Fruit fly (Drosophila melanogaster) whole organism, embryonic: ENCODE data around the gene sau.

Experiments
- Atf6 ChIP-seq: fragments of 200-800 bp; sonication (Bioruptor generic); IDR thresholded peaks from 2 replicates; pipeline ENCODE4 v1.3.6; 2022; ENCODE audit warnings: missing biosample characterization, missing genetic modification characterization
- CG10543 ChIP-seq: fragments of 200-800 bp; sonication (Bioruptor generic); optimal IDR thresholded peaks from 3 replicates; lab custom pipeline; 2017; ENCODE audit warnings: missing biosample characterization, mild to moderate bottlenecking, missing genetic modification characterization, moderate library complexity
- CG14667 ChIP-seq: fragments of 200-800 bp; sonication (Bioruptor generic); IDR thresholded peaks from 2 replicates; pipeline ENCODE4 v1.3.6; 2022; ENCODE audit warnings: missing biosample characterization, missing genetic modification characterization
- CG16815 ChIP-seq: fragments of 200-800 bp; sonication (Bioruptor generic); optimal IDR thresholded peaks from 3 replicates; lab custom pipeline; 2017; ENCODE audit warnings: missing biosample characterization, mild to moderate bottlenecking, missing genetic modification characterization
- CG16863 ChIP-seq: fragments of 200-800 bp; sonication (Bioruptor generic); optimal IDR thresholded peaks from 3 replicates; lab custom pipeline; 2016; ENCODE audit warnings: missing biosample characterization, missing genetic modification characterization
- CG17385 ChIP-seq: fragments of 200-800 bp; sonication (Bioruptor generic); optimal IDR thresholded peaks from 3 replicates; lab custom pipeline; 2018; ENCODE audit warnings: missing biosample characterization, mild to moderate bottlenecking, missing genetic modification characterization
- CG17612 ChIP-seq: fragments of 200-800 bp; sonication (Bioruptor generic); IDR thresholded peaks from 2 replicates; pipeline ENCODE4 v1.3.6; 2022; ENCODE audit warnings: missing biosample characterization, missing genetic modification characterization
- CG1792 ChIP-seq: fragments of 200-800 bp; sonication (Bioruptor generic); optimal IDR thresholded peaks from 2 replicates; lab custom pipeline; 2016; ENCODE audit warnings: missing biosample characterization, missing genetic modification characterization
- CG18262 ChIP-seq: fragments of 200-800 bp; optimal IDR thresholded peaks from 3 replicates; lab custom pipeline; 2019; ENCODE audit warnings: missing biosample characterization, mild to moderate bottlenecking, missing genetic modification characterization, moderate library complexity
- CG18619 ChIP-seq: fragments of 200-800 bp; sonication (Bioruptor generic); optimal IDR thresholded peaks from 3 replicates; lab custom pipeline; 2017; ENCODE audit warnings: missing biosample characterization, mild to moderate bottlenecking, missing genetic modification characterization
- CG2129 ChIP-seq: fragments of 200-800 bp; sonication (Bioruptor generic); IDR thresholded peaks from 2 replicates; pipeline ENCODE4 v1.3.6; 2022; ENCODE audit warnings: missing biosample characterization, missing genetic modification characterization; ENCODE audit not compliant: partially characterized antibody
- CG2202 ChIP-seq: fragments of 200-800 bp; sonication (Bioruptor generic); optimal IDR thresholded peaks from 2 replicates; lab custom pipeline; 2018; ENCODE audit warnings: missing biosample characterization, mild to moderate bottlenecking, missing genetic modification characterization
- CG30431 ChIP-seq: fragments of 200-800 bp; sonication (Bioruptor generic); optimal IDR thresholded peaks from 2 replicates; lab custom pipeline; 2017; ENCODE audit warnings: missing biosample characterization, missing genetic modification characterization
- CG3281 ChIP-seq: fragments of 200-800 bp; sonication (Bioruptor generic); optimal IDR thresholded peaks from 3 replicates; lab custom pipeline; 2017; ENCODE audit warnings: missing biosample characterization, mild to moderate bottlenecking, missing genetic modification characterization
- CG3995 ChIP-seq: fragments of 200-800 bp; sonication (Bioruptor generic); optimal IDR thresholded peaks from 3 replicates; lab custom pipeline; 2016; ENCODE audit warnings: missing biosample characterization, missing genetic modification characterization
- CG42726 ChIP-seq: fragments of 200-800 bp; sonication (Bioruptor generic); IDR thresholded peaks from 2 replicates; pipeline ENCODE4 v1.3.6; 2022; ENCODE audit warnings: missing biosample characterization, missing genetic modification characterization; ENCODE audit not compliant: partially characterized antibody
- CG4360 ChIP-seq: fragments of 200-800 bp; sonication (Bioruptor generic); IDR thresholded peaks from 2 replicates; pipeline ENCODE4 v1.3.6; 2022; ENCODE audit warnings: missing biosample characterization, missing genetic modification characterization
- CG4617 ChIP-seq: fragments of 200-800 bp; sonication (Bioruptor generic); optimal IDR thresholded peaks from 3 replicates; lab custom pipeline; 2016; ENCODE audit warnings: missing biosample characterization, missing genetic modification characterization, borderline replicate concordance
- CG4820 ChIP-seq: fragments of 200-800 bp; sonication (Bioruptor generic); optimal IDR thresholded peaks from 3 replicates; lab custom pipeline; 2016; ENCODE audit warnings: missing biosample characterization, missing genetic modification characterization
- CG5245 ChIP-seq: fragments of 200-800 bp; sonication (Bioruptor generic); optimal IDR thresholded peaks from 3 replicates; lab custom pipeline; 2016; ENCODE audit warnings: missing biosample characterization, missing genetic modification characterization
- CG7372 ChIP-seq: fragments of 200-800 bp; sonication (Bioruptor generic); IDR thresholded peaks from 2 replicates; pipeline ENCODE4 v1.3.6; 2022; ENCODE audit warnings: missing biosample characterization, missing genetic modification characterization
- CG8089 ChIP-seq: fragments of 200-800 bp; sonication (Bioruptor generic); optimal IDR thresholded peaks from 3 replicates; lab custom pipeline; 2016; ENCODE audit warnings: missing biosample characterization, missing genetic modification characterization
- CG8290 ChIP-seq, 3 experiments: fragments of 200-800 bp; sonication (Bioruptor generic); optimal IDR thresholded peaks; 2 replicates each; lab custom pipeline; 2016 to 2019; ENCODE audit warnings: missing biosample characterization in 3 of 3, missing genetic modification characterization in 3 of 3, mild to moderate bottlenecking in 2 of 3, moderate library complexity in 1 of 3
- E2f1 ChIP-seq: fragments of 200-800 bp; sonication (Bioruptor generic); IDR thresholded peaks from 2 replicates; pipeline ENCODE4 v1.3.6; 2022; ENCODE audit warnings: missing biosample characterization, missing genetic modification characterization
- Ets65A ChIP-seq: fragments of 200-800 bp; sonication (Bioruptor generic); peaks from one replicate; lab custom pipeline; 2016; ENCODE audit warnings: missing biosample characterization, missing genetic modification characterization
- Fer2 ChIP-seq: fragments of 200-800 bp; sonication (Bioruptor generic); optimal IDR thresholded peaks from 2 replicates; lab custom pipeline; 2018; ENCODE audit warnings: missing biosample characterization, mild to moderate bottlenecking, missing genetic modification characterization, moderate library complexity
- Gug ChIP-seq: fragments of 200-800 bp; sonication (Bioruptor generic); IDR thresholded peaks from 4 replicates; pipeline ENCODE4 v1.3.6; 2022; ENCODE audit warnings: missing biosample characterization, missing genetic modification characterization
- Hand ChIP-seq: fragments of 200-800 bp; sonication (Bioruptor generic); optimal IDR thresholded peaks from 2 replicates; lab custom pipeline; 2017; ENCODE audit warnings: mild to moderate bottlenecking, missing biosample characterization, missing genetic modification reagents, missing genetic modification characterization
- Mrtf ChIP-seq: fragments of 200-800 bp; sonication (Bioruptor generic); IDR thresholded peaks from 3 replicates; pipeline ENCODE4 v1.3.6; 2022; ENCODE audit warnings: missing biosample characterization, missing genetic modification characterization
- Ssrp ChIP-seq: fragments of 200-800 bp; sonication (Bioruptor generic); optimal IDR thresholded peaks from 2 replicates; lab custom pipeline; 2018; ENCODE audit warnings: missing biosample characterization, mild to moderate bottlenecking, missing genetic modification characterization, moderate library complexity
- TFAM ChIP-seq: fragments of 200-800 bp; sonication (Bioruptor generic); optimal IDR thresholded peaks from 2 replicates; lab custom pipeline; 2017; ENCODE audit warnings: missing biosample characterization, missing genetic modification characterization, inconsistent platforms
- Trl ChIP-seq, 3 experiments: fragments of >200 bp in 2 of 3; fragments of 200-800 bp in 1 of 3; sonication (Bioruptor generic) in 1 of 3; optimal IDR thresholded peaks; 2 replicates in 1 of 3; 3 replicates in 2 of 3; lab custom pipeline; 2016 to 2017; ENCODE audit warnings: missing biosample characterization in 1 of 3, missing genetic modification characterization in 1 of 3
- aop ChIP-seq: fragments of 200-800 bp; sonication (Bioruptor generic); IDR thresholded peaks from 2 replicates; pipeline ENCODE4 v1.3.6; 2022; ENCODE audit warnings: missing biosample characterization, missing genetic modification characterization
- ara ChIP-seq: fragments of 200-800 bp; sonication (Bioruptor generic); IDR thresholded peaks from 2 replicates; pipeline ENCODE4 v1.3.6; 2022; ENCODE audit warnings: missing biosample characterization, missing genetic modification characterization
- btn ChIP-seq: fragments of 200-800 bp; sonication (Bioruptor generic); optimal IDR thresholded peaks from 2 replicates; lab custom pipeline; 2016; ENCODE audit warnings: missing biosample characterization, missing genetic modification characterization
- ci ChIP-seq: fragments of 200-800 bp; sonication (Bioruptor generic); IDR thresholded peaks from 3 replicates; pipeline ENCODE4 v1.3.6; 2022; ENCODE audit warnings: missing biosample characterization, missing genetic modification characterization
- crol ChIP-seq: fragments of 200-800 bp; sonication (Bioruptor generic); IDR thresholded peaks from 2 replicates; pipeline ENCODE4 v1.3.6; 2022; ENCODE audit warnings: missing biosample characterization, missing genetic modification characterization
- dan ChIP-seq: fragments of 200-800 bp; sonication (Bioruptor generic); IDR thresholded peaks from 2 replicates; pipeline ENCODE4 v1.3.6; 2022; ENCODE audit warnings: missing biosample characterization, missing genetic modification characterization
- gsb-n ChIP-seq: fragments of 200-800 bp; sonication (Bioruptor generic); optimal IDR thresholded peaks from 3 replicates; lab custom pipeline; 2018; ENCODE audit warnings: missing biosample characterization, mild to moderate bottlenecking, missing genetic modification characterization
- ham ChIP-seq: fragments of 200-800 bp; sonication (Bioruptor generic); IDR thresholded peaks from 2 replicates; pipeline ENCODE4 v1.3.6; 2022; ENCODE audit warnings: missing biosample characterization, missing genetic modification characterization
- hb ChIP-seq: fragments of 200-800 bp; sonication (Bioruptor generic); IDR thresholded peaks from 3 replicates; pipeline ENCODE4 v1.3.6; 2022; ENCODE audit warnings: missing biosample characterization, missing genetic modification characterization; ENCODE audit not compliant: partially characterized antibody
- lmd ChIP-seq: fragments of 200-800 bp; sonication (Bioruptor generic); IDR thresholded peaks from 2 replicates; pipeline ENCODE4 v1.3.6; 2022; ENCODE audit warnings: missing biosample characterization, missing genetic modification characterization
- lov ChIP-seq, 2 experiments: fragments of 200-800 bp in 1 of 2; fragments of >200 bp in 1 of 2; sonication (Bioruptor generic) in 1 of 2; IDR thresholded peaks in 1 of 2; optimal IDR thresholded peaks in 1 of 2; 2 replicates in 1 of 2; 3 replicates in 1 of 2; pipeline versions ENCODE4 v1.3.6 to Lab custom; 2017 to 2022; ENCODE audit warnings: missing biosample characterization in 1 of 2, missing genetic modification characterization in 1 of 2
- nerfin-1 ChIP-seq: fragments of 200-800 bp; sonication (Bioruptor generic); optimal IDR thresholded peaks from 3 replicates; lab custom pipeline; 2019; ENCODE audit warnings: missing biosample characterization, mild to moderate bottlenecking, missing genetic modification characterization, moderate library complexity
- p53 ChIP-seq: fragments of 200-800 bp; sonication (Bioruptor generic); optimal IDR thresholded peaks from 2 replicates; lab custom pipeline; 2016; ENCODE audit warnings: missing biosample characterization, missing genetic modification characterization
- repo ChIP-seq: fragments of 200-800 bp; sonication (Bioruptor generic); optimal IDR thresholded peaks from 2 replicates; lab custom pipeline; 2016; ENCODE audit warnings: missing biosample characterization, missing genetic modification characterization
- row ChIP-seq: fragments of 200-800 bp; sonication (Bioruptor generic); IDR thresholded peaks from 3 replicates; pipeline ENCODE4 v1.3.6; 2022; ENCODE audit warnings: missing biosample characterization, missing genetic modification characterization
- so ChIP-seq: fragments of 200-800 bp; sonication (Bioruptor generic); IDR thresholded peaks from 3 replicates; pipeline ENCODE4 v1.3.6; 2022; ENCODE audit warnings: missing biosample characterization, missing genetic modification characterization
- tap ChIP-seq: fragments of 200-800 bp; optimal IDR thresholded peaks from 3 replicates; lab custom pipeline; 2019; ENCODE audit warnings: missing biosample characterization, mild to moderate bottlenecking, missing genetic modification characterization, moderate library complexity
- tin ChIP-seq: fragments of 200-800 bp; sonication (Bioruptor generic); optimal IDR thresholded peaks from 3 replicates; lab custom pipeline; 2016; ENCODE audit warnings: missing biosample characterization, missing genetic modification characterization
- vfl ChIP-seq: fragments of 200-800 bp; sonication (Bioruptor generic); optimal IDR thresholded peaks from 2 replicates; lab custom pipeline; 2016; ENCODE audit warnings: missing biosample characterization, missing genetic modification characterization

The sau gene

DNA sequence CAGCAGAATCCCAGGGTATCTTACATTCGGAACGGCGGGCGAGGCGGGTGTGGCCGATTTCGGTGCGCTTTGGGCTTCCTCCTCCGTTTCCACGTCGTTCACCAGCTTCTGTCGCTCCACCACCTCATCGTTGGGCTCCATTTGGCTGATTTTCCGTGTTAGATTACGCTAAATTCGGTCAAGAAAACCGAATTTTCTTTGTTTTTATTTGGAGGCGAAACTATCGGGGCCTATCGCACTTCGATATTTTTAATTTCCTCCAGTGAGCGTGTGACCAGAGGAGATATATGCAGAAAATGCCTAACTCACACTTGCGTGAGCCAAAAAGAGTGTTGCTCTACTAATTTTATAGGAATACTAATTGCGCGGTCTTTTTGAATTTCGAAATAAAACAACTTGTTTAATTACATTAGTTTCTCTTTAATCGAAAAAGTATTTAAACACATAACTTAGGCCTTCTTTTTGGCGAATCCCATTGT lies 34.0 kb upstream of the sau start, which contains the start of gene CG10874 (continued):
- no peak for TF ChIP-seq nerfin-1 (tag; lab: Kevin White, UChicago)
- TF ChIP-seq Trl (optimal IDR thresholded peaks at IDR 0.05; lab: Kevin White, UChicago): no peak
- TF ChIP-seq Trl (GFP tag; optimal IDR thresholded peaks at IDR 0.05; lab: Kevin White, UChicago): no peak
- no peak for TF ChIP-seq vfl (GFP tag; lab: Kevin White, UChicago)
- TF ChIP-seq p53: no peak
- TF ChIP-seq CG3995 (GFP tag; lab: Kevin White, UChicago): no peak
- TF ChIP-seq TFAM: no peak
- TF ChIP-seq CG3281 (GFP tag; lab: Kevin White, UChicago): no peak
- TF ChIP-seq CG30431 (GFP tag; lab: Kevin White, UChicago): no peak
- no peak for TF ChIP-seq Hand (GFP tag; lab: Kevin White, UChicago)
- no peak for TF ChIP-seq lov (optimal IDR thresholded peaks at IDR 0.05; lab: Kevin White, UChicago)
- TF ChIP-seq lov (GFP tag; IDR thresholded peaks at IDR 0.05; lab: Robert Waterston, UW): no peak
- TF ChIP-seq CG17385 (GFP tag; lab: Kevin White, UChicago): no peak
- peak; percentile 23 for TF ChIP-seq CG8290 (GFP tag; optimal IDR thresholded peaks at IDR 0.05; lab: Kevin White, UChicago)
- peak in 1 of 2 experiments; percentile 62 for TF ChIP-seq CG8290 (tag; optimal IDR thresholded peaks at IDR 0.05; lab: Kevin White, UChicago)
- TF ChIP-seq dan (GFP tag; lab: Robert Waterston, UW): no peak
- TF ChIP-seq ham (GFP tag; lab: Robert Waterston, UW): no peak
- no peak for TF ChIP-seq tin (GFP tag; lab: Kevin White, UChicago)
- TF ChIP-seq lmd (GFP tag; lab: Robert Waterston, UW): no peak
- TF ChIP-seq CG10543 (GFP tag; lab: Kevin White, UChicago): peak; percentile 3
- no peak for TF ChIP-seq CG14667 (GFP tag; lab: Robert Waterston, UW)
- no peak for TF ChIP-seq CG8089 (GFP tag; lab: Kevin White, UChicago)
- no peak for TF ChIP-seq CG18619 (GFP tag; lab: Kevin White, UChicago)
- TF ChIP-seq CG4360: no peak
- TF ChIP-seq CG2202 (tag; lab: Kevin White, UChicago): no peak
- TF ChIP-seq Ets65A (GFP tag; lab: Kevin White, UChicago): peak; percentile 90
- no peak for TF ChIP-seq CG16815
- TF ChIP-seq btn: no peak
- no peak for TF ChIP-seq CG1792 (GFP tag; lab: Kevin White, UChicago)
- no peak for TF ChIP-seq aop (GFP tag; lab: Robert Waterston, UW)
- TF ChIP-seq CG5245: no peak
- TF ChIP-seq CG17612 (GFP tag; lab: Robert Waterston, UW): no peak
- TF ChIP-seq repo (GFP tag; lab: Kevin White, UChicago): no peak
- TF ChIP-seq CG16863 (GFP tag; lab: Kevin White, UChicago): no peak
- no peak for TF ChIP-seq ara
- no peak for TF ChIP-seq CG42726 (GFP tag; lab: Robert Waterston, UW)
- TF ChIP-seq CG4617: peak; percentile 82
- TF ChIP-seq gsb-n (tag; lab: Kevin White, UChicago): no peak
- no peak for TF ChIP-seq CG18262 (tag; lab: Kevin White, UChicago)
- no peak for TF ChIP-seq CG4820 (GFP tag; lab: Kevin White, UChicago)
- TF ChIP-seq tap: no peak
- TF ChIP-seq hb (GFP tag; lab: Robert Waterston, UW): no peak
- TF ChIP-seq Gug (GFP tag; lab: Robert Waterston, UW): no peak
- no peak for TF ChIP-seq crol (GFP tag; lab: Robert Waterston, UW)
- no peak for TF ChIP-seq Atf6 (GFP tag; lab: Robert Waterston, UW)
- TF ChIP-seq so (GFP tag; lab: Robert Waterston, UW): no peak
- TF ChIP-seq Mrtf (GFP tag; lab: Robert Waterston, UW): no peak
- no peak for TF ChIP-seq Fer2
- TF ChIP-seq Ssrp (tag; lab: Kevin White, UChicago): no peak
- TF ChIP-seq row (GFP tag; lab: Robert Waterston, UW): no peak
- no peak for TF ChIP-seq CG7372 (GFP tag; lab: Robert Waterston, UW)
- TF ChIP-seq CG2129 (GFP tag; lab: Robert Waterston, UW): no peak
- no peak for TF ChIP-seq ci (GFP tag; lab: Robert Waterston, UW)
- no peak for TF ChIP-seq E2f1
